Worm (Caenorhabditis elegans) whole organism, L2 larva: ENCODE measurements around the gene C31H1.5.
A peak's percentile ranks its signal among the peaks of the same experiment; 100 is the strongest.

Experiments used
- fos-1 ChIP-seq: fragments of 150-350 bp; optimal IDR thresholded peaks from 2 replicates; lab custom pipeline; 2014; ENCODE audit warnings: missing biosample characterization, missing genetic modification characterization
- lin-13 ChIP-seq: fragments of 150-350 bp; optimal IDR thresholded peaks from 2 replicates; lab custom pipeline; 2014; ENCODE audit warnings: missing biosample characterization, missing genetic modification reagents, missing genetic modification characterization
- lsy-2 ChIP-seq, 2 experiments: fragments of 150-350 bp in 1 of 2; sonication (generic microtip) in 1 of 2; optimal IDR thresholded peaks; 2 replicates each; lab custom pipeline; 2014 to 2017; ENCODE audit warnings: missing biosample characterization in 2 of 2, missing genetic modification characterization in 2 of 2
- nhr-11 ChIP-seq: fragments of 150-350 bp; optimal IDR thresholded peaks from 2 replicates; lab custom pipeline; 2014; ENCODE audit warnings: missing biosample characterization, missing genetic modification characterization
- nhr-12 ChIP-seq: fragments of 150-350 bp; optimal IDR thresholded peaks from 2 replicates; lab custom pipeline; 2014; ENCODE audit warnings: missing biosample characterization, missing genetic modification characterization
- nhr-237 ChIP-seq: fragments of 150-350 bp; optimal IDR thresholded peaks from 2 replicates; lab custom pipeline; 2014; ENCODE audit warnings: missing biosample characterization, missing genetic modification characterization
- nhr-25 ChIP-seq: fragments of 150-350 bp; sonication (generic microtip); optimal IDR thresholded peaks from 3 replicates; lab custom pipeline; 2014; ENCODE audit warnings: missing biosample characterization, missing genetic modification characterization
- snpc-4 ChIP-seq: fragments of 150-350 bp; optimal IDR thresholded peaks from 2 replicates; lab custom pipeline; 2014; ENCODE audit warnings: missing biosample characterization, missing genetic modification characterization
- unc-62 ChIP-seq: fragments of 150-350 bp; optimal IDR thresholded peaks from 2 replicates; lab custom pipeline; 2014; ENCODE audit warnings: missing biosample characterization, missing genetic modification reagents, missing genetic modification characterization
- ztf-4 ChIP-seq: fragments of 150-350 bp; optimal IDR thresholded peaks from 2 replicates; lab custom pipeline; 2014; ENCODE audit warnings: missing biosample characterization, missing genetic modification characterization

DNA sequence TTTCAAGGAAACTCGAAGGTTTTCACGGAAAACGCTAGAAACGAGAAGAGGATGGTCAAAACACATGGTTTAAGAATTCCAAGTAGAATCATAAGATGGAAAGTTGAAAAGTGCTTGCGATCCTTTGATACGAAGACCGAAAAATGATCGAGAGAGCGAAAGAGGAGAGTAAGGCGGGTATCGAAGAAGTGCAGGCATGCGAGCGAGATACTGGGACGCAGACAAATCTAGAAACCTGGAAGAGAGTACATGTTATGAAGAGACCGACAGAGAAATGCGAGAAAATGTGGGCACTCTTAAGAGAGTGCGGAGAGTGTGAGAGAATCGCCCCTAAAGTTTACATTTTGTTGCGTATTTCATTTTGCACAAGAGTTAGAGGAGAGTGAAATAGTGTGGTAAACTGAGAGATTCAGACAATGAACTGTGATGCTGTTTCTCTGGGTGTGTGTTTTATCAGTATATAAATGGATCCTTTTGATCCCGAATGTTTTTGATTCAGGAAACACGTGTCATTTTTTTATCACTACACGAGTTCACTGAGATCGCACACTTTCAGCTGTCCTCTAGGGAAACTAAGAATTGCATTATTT is 42.5 kb downstream of the C31H1.5 start:
- TF ChIP-seq unc-62: no peak
- TF ChIP-seq nhr-25 (tag; lab: Kevin White, UChicago): peak; percentile 71
- peak; percentile 13 to 81 for TF ChIP-seq lsy-2 (tag; optimal IDR thresholded peaks at IDR 0.05; lab: Kevin White, UChicago)
- TF ChIP-seq lin-13: peak; percentile 69
- peak; percentile 71 for TF ChIP-seq ztf-4 (tag; lab: Kevin White, UChicago)
- no peak for TF ChIP-seq nhr-12
- peak; percentile 12 for TF ChIP-seq snpc-4
- no peak for TF ChIP-seq nhr-237 (tag; lab: Kevin White, UChicago)
- TF ChIP-seq nhr-11 (tag; lab: Kevin White, UChicago): no peak
- TF ChIP-seq fos-1 (tag; lab: Kevin White, UChicago): peak; percentile 60
